Fruit fly (Drosophila melanogaster) whole organism, embryonic: Measurements from ENCODE around the gene CG6431.
A peak's percentile ranks its signal among the peaks of the same experiment; 100 is the strongest.

Source experiments
- Asciz ChIP-seq: fragments of 200-800 bp; sonication (Bioruptor generic); optimal IDR thresholded peaks from 2 replicates; lab custom pipeline; 2017; ENCODE audit warnings: missing biosample characterization, mild to moderate bottlenecking, missing genetic modification characterization, missing genetic modification reagents
- Blimp-1 ChIP-seq: fragments of 200-800 bp; sonication (Bioruptor generic); optimal IDR thresholded peaks from 3 replicates; lab custom pipeline; 2018; ENCODE audit warnings: missing biosample characterization, missing genetic modification characterization, mild to moderate bottlenecking, moderate library complexity, missing genetic modification reagents
- CG10366 ChIP-seq: fragments of 200-800 bp; sonication (Bioruptor generic); IDR thresholded peaks from 2 replicates; pipeline ENCODE4 v1.3.6; 2022; ENCODE audit warnings: missing biosample characterization, missing genetic modification characterization
- CG11695 ChIP-seq: fragments of 200-800 bp; sonication (Bioruptor generic); IDR thresholded peaks from 3 replicates; pipeline ENCODE4 v1.3.6; 2022; ENCODE audit warnings: missing biosample characterization, missing genetic modification characterization
- CG1233 ChIP-seq: fragments of 200-800 bp; sonication (Bioruptor generic); optimal IDR thresholded peaks from 4 replicates; lab custom pipeline; 2018; ENCODE audit warnings: missing biosample characterization, mild to moderate bottlenecking, missing genetic modification characterization
- CG12744 ChIP-seq: fragments of 200-800 bp; sonication (Bioruptor generic); optimal IDR thresholded peaks from 2 replicates; lab custom pipeline; 2016; ENCODE audit warnings: missing biosample characterization, missing genetic modification characterization
- CG1647 ChIP-seq: fragments of 200-800 bp; sonication (Bioruptor generic); optimal IDR thresholded peaks from 3 replicates; lab custom pipeline; 2016; ENCODE audit warnings: missing biosample characterization, missing genetic modification characterization
- CG17186 ChIP-seq: fragments of 200-800 bp; sonication (Bioruptor generic); optimal IDR thresholded peaks from 3 replicates; lab custom pipeline; 2017; ENCODE audit warnings: missing biosample characterization, missing genetic modification reagents, missing genetic modification characterization
- CG17568 ChIP-seq: fragments of 200-800 bp; sonication (Bioruptor generic); optimal IDR thresholded peaks from 2 replicates; lab custom pipeline; 2018; ENCODE audit warnings: missing biosample characterization, mild to moderate bottlenecking, missing genetic modification characterization, moderate library complexity
- CG18262 ChIP-seq: fragments of 200-800 bp; optimal IDR thresholded peaks from 3 replicates; lab custom pipeline; 2019; ENCODE audit warnings: missing biosample characterization, mild to moderate bottlenecking, missing genetic modification characterization, moderate library complexity
- CG18619 ChIP-seq: fragments of 200-800 bp; sonication (Bioruptor generic); optimal IDR thresholded peaks from 3 replicates; lab custom pipeline; 2017; ENCODE audit warnings: missing biosample characterization, mild to moderate bottlenecking, missing genetic modification characterization
- CG2120 ChIP-seq: fragments of 200-800 bp; sonication (Bioruptor generic); optimal IDR thresholded peaks from 3 replicates; lab custom pipeline; 2016; ENCODE audit warnings: missing biosample characterization, missing genetic modification characterization
- CG2199 ChIP-seq: fragments of 200-800 bp; sonication (Bioruptor generic); IDR thresholded peaks from 3 replicates; pipeline ENCODE4 v1.3.6; 2022; ENCODE audit warnings: missing biosample characterization, missing genetic modification characterization
- CG3407 ChIP-seq: fragments of 200-800 bp; sonication (Bioruptor generic); optimal IDR thresholded peaks from 2 replicates; lab custom pipeline; 2018; ENCODE audit warnings: missing biosample characterization, mild to moderate bottlenecking, missing genetic modification characterization
- CG4854 ChIP-seq: fragments of 200-800 bp; sonication (Bioruptor generic); optimal IDR thresholded peaks from 2 replicates; lab custom pipeline; 2016; ENCODE audit warnings: missing biosample characterization, missing genetic modification characterization, inconsistent platforms
- CG6654 ChIP-seq: fragments of 200-800 bp; sonication (Bioruptor generic); optimal IDR thresholded peaks from 2 replicates; lab custom pipeline; 2017; ENCODE audit warnings: missing biosample characterization, mild to moderate bottlenecking, missing genetic modification characterization
- CG6854 ChIP-seq: fragments of 200-800 bp; sonication (Bioruptor generic); optimal IDR thresholded peaks from 3 replicates; lab custom pipeline; 2017; ENCODE audit warnings: missing biosample characterization, mild to moderate bottlenecking, missing genetic modification characterization
- CG7786 ChIP-seq: fragments of 200-800 bp; sonication (Bioruptor generic); optimal IDR thresholded peaks from 2 replicates; lab custom pipeline; 2016; ENCODE audit warnings: missing biosample characterization, missing genetic modification characterization
- CG7963 ChIP-seq: fragments of 200-800 bp; sonication (Bioruptor generic); IDR thresholded peaks from 3 replicates; pipeline ENCODE4 v1.3.6; 2022; ENCODE audit warnings: missing biosample characterization, missing genetic modification characterization; ENCODE audit not compliant: partially characterized antibody
- CG8290 ChIP-seq, 3 experiments: fragments of 200-800 bp; sonication (Bioruptor generic); optimal IDR thresholded peaks; 2 replicates each; lab custom pipeline; 2016 to 2019; ENCODE audit warnings: missing biosample characterization in 3 of 3, missing genetic modification characterization in 3 of 3, mild to moderate bottlenecking in 2 of 3, moderate library complexity in 1 of 3
- CG8388 ChIP-seq: fragments of 200-800 bp; sonication (Bioruptor generic); optimal IDR thresholded peaks from 2 replicates; lab custom pipeline; 2019; ENCODE audit warnings: missing biosample characterization, mild to moderate bottlenecking, missing genetic modification characterization, moderate library complexity
- CG8924 ChIP-seq: fragments of 200-800 bp; optimal IDR thresholded peaks from 3 replicates; lab custom pipeline; 2019; ENCODE audit warnings: missing biosample characterization, mild to moderate bottlenecking, missing genetic modification characterization, moderate library complexity
- CkIIα-i1 ChIP-seq: fragments of 200-800 bp; sonication (Bioruptor generic); IDR thresholded peaks from 2 replicates; pipeline ENCODE4 v1.3.6; 2022; ENCODE audit warnings: missing biosample characterization, missing genetic modification characterization
- Doc2 ChIP-seq: fragments of 200-800 bp; sonication (Bioruptor generic); IDR thresholded peaks from 2 replicates; pipeline ENCODE4 v1.3.6; 2022; ENCODE audit warnings: missing biosample characterization, missing genetic modification characterization
- Fer3 ChIP-seq: fragments of 200-800 bp; sonication (Bioruptor generic); optimal IDR thresholded peaks from 2 replicates; lab custom pipeline; 2018; ENCODE audit warnings: missing biosample characterization, mild to moderate bottlenecking, missing genetic modification characterization, moderate library complexity
- H15 ChIP-seq: fragments of 200-800 bp; sonication (Bioruptor generic); IDR thresholded peaks from 3 replicates; pipeline ENCODE4 v1.3.6; 2022; ENCODE audit warnings: missing biosample characterization, missing genetic modification characterization
- Meics ChIP-seq: fragments of 200-800 bp; sonication (Bioruptor generic); optimal IDR thresholded peaks from 2 replicates; lab custom pipeline; 2017; ENCODE audit warnings: missing biosample characterization, mild to moderate bottlenecking, missing genetic modification characterization
- Ravus ChIP-seq: fragments of 200-800 bp; sonication (Bioruptor generic); IDR thresholded peaks from 2 replicates; pipeline ENCODE4 v1.3.6; 2022; ENCODE audit warnings: missing biosample characterization, missing genetic modification characterization
- Rfx ChIP-seq: fragments of 200-800 bp; sonication (Bioruptor generic); IDR thresholded peaks from 2 replicates; pipeline ENCODE4 v1.3.6; 2022; ENCODE audit warnings: missing biosample characterization, missing genetic modification characterization
- Xrp1 ChIP-seq: fragments of 200-800 bp; sonication (Bioruptor generic); IDR thresholded peaks from 2 replicates; pipeline ENCODE4 v1.3.6; 2022; ENCODE audit warnings: missing biosample characterization, missing genetic modification characterization
- YL-1 ChIP-seq: fragments of 200-800 bp; sonication (Bioruptor generic); optimal IDR thresholded peaks from 3 replicates; lab custom pipeline; 2017; ENCODE audit warnings: missing biosample characterization, mild to moderate bottlenecking, missing genetic modification characterization
- ato ChIP-seq: fragments of 200-800 bp; sonication (Bioruptor generic); IDR thresholded peaks from 2 replicates; pipeline ENCODE4 v1.3.6; 2022; ENCODE audit warnings: missing biosample characterization, missing genetic modification characterization; ENCODE audit not compliant: partially characterized antibody
- bab2 ChIP-seq: fragments of 200-800 bp; sonication (Bioruptor generic); optimal IDR thresholded peaks from 2 replicates; lab custom pipeline; 2016; ENCODE audit warnings: missing biosample characterization, missing genetic modification characterization
- btn ChIP-seq: fragments of 200-800 bp; sonication (Bioruptor generic); optimal IDR thresholded peaks from 2 replicates; lab custom pipeline; 2016; ENCODE audit warnings: missing biosample characterization, missing genetic modification characterization
- esg ChIP-seq: fragments of 200-800 bp; sonication (Bioruptor generic); conservative IDR thresholded peaks from 2 replicates; pipeline ENCODE4 v1.3.6; 2022; ENCODE audit warnings: missing biosample characterization, missing genetic modification characterization
- fd3F ChIP-seq: fragments of 200-800 bp; sonication (Bioruptor generic); optimal IDR thresholded peaks from 2 replicates; lab custom pipeline; 2018; ENCODE audit warnings: missing biosample characterization, mild to moderate bottlenecking, missing genetic modification characterization, moderate library complexity
- gce ChIP-seq: fragments of 200-800 bp; sonication (Bioruptor generic); IDR thresholded peaks from 3 replicates; pipeline ENCODE4 v1.3.6; 2022; ENCODE audit warnings: missing biosample characterization, missing genetic modification characterization
- lilli ChIP-seq: fragments of 200-800 bp; sonication (Bioruptor generic); optimal IDR thresholded peaks from 3 replicates; lab custom pipeline; 2016; ENCODE audit warnings: missing biosample characterization, missing genetic modification characterization
- pita ChIP-seq: fragments of 200-800 bp; sonication (Bioruptor generic); optimal IDR thresholded peaks from 2 replicates; lab custom pipeline; 2017; ENCODE audit warnings: missing biosample characterization, mild to moderate bottlenecking, missing genetic modification characterization
- run ChIP-seq: fragments of 200-800 bp; sonication (Bioruptor generic); optimal IDR thresholded peaks from 3 replicates; lab custom pipeline; 2018; ENCODE audit warnings: missing biosample characterization, mild to moderate bottlenecking, missing genetic modification characterization
- scrt ChIP-seq: fragments of 200-800 bp; sonication (Bioruptor generic); optimal IDR thresholded peaks from 2 replicates; lab custom pipeline; 2018; ENCODE audit warnings: missing biosample characterization, mild to moderate bottlenecking, missing genetic modification characterization, moderate library complexity
- sug ChIP-seq: fragments of 200-800 bp; optimal IDR thresholded peaks from 2 replicates; lab custom pipeline; 2019; ENCODE audit warnings: missing biosample characterization, mild to moderate bottlenecking, missing genetic modification characterization, moderate library complexity
- tgo ChIP-seq: fragments of 200-800 bp; sonication (Bioruptor generic); IDR thresholded peaks from 3 replicates; pipeline ENCODE4 v1.3.6; 2022; ENCODE audit warnings: missing biosample characterization, missing genetic modification characterization
- trem ChIP-seq: fragments of 200-800 bp; optimal IDR thresholded peaks from 3 replicates; lab custom pipeline; 2019; ENCODE audit warnings: missing biosample characterization, mild to moderate bottlenecking, missing genetic modification characterization, moderate library complexity
- unc-4 ChIP-seq: fragments of 200-800 bp; sonication (Bioruptor generic); IDR thresholded peaks from 2 replicates; pipeline ENCODE4 v1.3.6; 2022; ENCODE audit warnings: missing biosample characterization, missing genetic modification characterization; ENCODE audit not compliant: partially characterized antibody
- vvl ChIP-seq: fragments of 200-800 bp; sonication (Bioruptor generic); IDR thresholded peaks from 2 replicates; pipeline ENCODE4 v1.3.6; 2022; ENCODE audit warnings: missing biosample characterization, missing genetic modification characterization
- wek ChIP-seq: fragments of 200-800 bp; sonication (Bioruptor generic); optimal IDR thresholded peaks from 3 replicates; lab custom pipeline; 2018; ENCODE audit warnings: missing biosample characterization, mild to moderate bottlenecking, missing genetic modification characterization, moderate library complexity
- yki ChIP-seq: fragments of >200 bp; optimal IDR thresholded peaks from 3 replicates; lab custom pipeline; 2018
- zfh1 ChIP-seq: fragments of 200-800 bp; sonication (Bioruptor generic); IDR thresholded peaks from 3 replicates; pipeline ENCODE4 v1.3.6; 2022; ENCODE audit warnings: missing biosample characterization, missing genetic modification characterization

CG6431 gene

DNA sequence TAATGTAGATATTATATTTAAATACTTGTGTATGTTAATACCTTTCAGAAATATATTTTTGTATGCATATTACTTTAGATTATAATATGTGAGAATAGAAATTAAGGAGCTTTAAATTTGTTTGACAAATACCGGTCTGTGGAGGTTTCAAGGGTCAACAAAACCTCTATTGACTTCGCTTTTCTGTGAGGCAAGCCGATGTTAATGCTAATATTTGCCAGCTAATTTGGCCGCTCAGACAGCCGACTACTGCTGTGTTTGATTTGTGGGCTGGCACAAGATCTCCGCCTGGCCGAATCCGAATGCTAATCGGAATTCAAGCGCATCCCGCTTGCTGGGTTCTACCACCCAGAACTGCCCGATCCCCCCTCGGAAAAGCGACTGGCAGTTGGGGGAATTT, 30.6 kb downstream of the CG6431 start (continued):
- TF ChIP-seq CG6854 (no peak), CG12744 (GFP tag; lab: Kevin White, UChicago) (no peak), CkIIα-i1 (GFP tag; lab: Robert Waterston, UW) (no peak), fd3F (GFP tag; lab: Kevin White, UChicago) (peak; percentile 11), Rfx (GFP tag; lab: Robert Waterston, UW) (peak; percentile 27; the same call in 1 of the 2 replicates), CG3407 (GFP tag; lab: Kevin White, UChicago) (peak; percentile 25), CG4854 (GFP tag; lab: Kevin White, UChicago) (no peak), CG7786 (GFP tag; lab: Kevin White, UChicago) (no peak), bab2 (GFP tag; lab: Kevin White, UChicago) (peak; percentile 32), CG18262 (peak; percentile 16), Xrp1 (GFP tag; lab: Robert Waterston, UW) (0 out of 2 replicates have a peak, but pooled peaks have one; percentile 18), CG2120 (GFP tag; lab: Kevin White, UChicago) (peak; percentile 29), CG11695 (GFP tag; lab: Robert Waterston, UW) (0 out of 3 replicates have a peak, but pooled peaks have one; percentile 23), Blimp-1 (GFP tag; lab: Kevin White, UChicago) (peak; percentile 10), zfh1 (GFP tag; lab: Robert Waterston, UW) (no peak), CG10366 (GFP tag; lab: Robert Waterston, UW) (no peak), tgo (GFP tag; lab: Robert Waterston, UW) (peak; percentile 23; the same call in 1 of the 3 replicates), CG8290 (GFP tag; optimal IDR thresholded peaks at IDR 0.05; lab: Kevin White, UChicago) (no peak), CG8290 (tag; optimal IDR thresholded peaks at IDR 0.05; lab: Kevin White, UChicago) (peak in 1 of 2 experiments; percentile 22)

dm6 chr2L:10756049-10756448, 32.0 kb downstream of the CG6431 start, which contains the start of gene CG17124:
CG17124 (minus strand) TSS chr2L:10756325.
- TF ChIP-seq CG18262 (no peak), CG2199 (GFP tag; lab: Robert Waterston, UW) (peak; percentile 84; the same call in 2 of the 3 replicates), CG8388 (no peak), CG10366 (GFP tag; lab: Robert Waterston, UW) (no peak), esg (GFP tag; lab: Robert Waterston, UW) (no peak), CG1647 (no peak), Doc2 (no peak), lilli (GFP tag; lab: Kevin White, UChicago) (peak; percentile 9), Fer3 (tag; lab: Kevin White, UChicago) (peak; percentile 10), Asciz (GFP tag; lab: Kevin White, UChicago) (peak; percentile 22), bab2 (GFP tag; lab: Kevin White, UChicago) (no peak), CG6654 (GFP tag; lab: Kevin White, UChicago) (no peak), Meics (peak; percentile 43), CG1233 (GFP tag; lab: Kevin White, UChicago) (no peak), CG18619 (GFP tag; lab: Kevin White, UChicago) (no peak), vvl (GFP tag; lab: Robert Waterston, UW) (peak; percentile 71; the same call in 1 of the 2 replicates), CG17568 (peak; percentile 13), ato (GFP tag; lab: Robert Waterston, UW) (0 out of 2 replicates have a peak, but pooled peaks have one; percentile 9), btn (GFP tag; lab: Kevin White, UChicago) (no peak), CG17186 (GFP tag; lab: Kevin White, UChicago) (peak; percentile 0), yki (lab: Kevin White, UChicago) (no peak), scrt (GFP tag; lab: Kevin White, UChicago) (peak; percentile 55), pita (GFP tag; lab: Kevin White, UChicago) (no peak), YL-1 (GFP tag; lab: Kevin White, UChicago) (peak; percentile 7), gce (GFP tag; lab: Robert Waterston, UW) (0 out of 3 replicates have a peak, but pooled peaks have one; percentile 12), Ravus (GFP tag; lab: Robert Waterston, UW) (no peak), sug (peak; percentile 15), CG7963 (GFP tag; lab: Robert Waterston, UW) (0 out of 3 replicates have a peak, but pooled peaks have one; percentile 17), trem (tag; lab: Kevin White, UChicago) (no peak), H15 (GFP tag; lab: Robert Waterston, UW) (no peak), run (tag; lab: Kevin White, UChicago) (peak; percentile 13), wek (peak; percentile 45), unc-4 (GFP tag; lab: Robert Waterston, UW) (peak; percentile 40; the same call in 1 of the 2 replicates), CG8924 (tag; lab: Kevin White, UChicago) (peak; percentile 49)
